Worm (Caenorhabditis elegans) whole organism, L2 larva: ENCODE results near the gene rabx-5.

ENCODE experiments used
- C34F6.9 ChIP-seq: fragments of 150-350 bp; optimal IDR thresholded peaks from 2 replicates; lab custom pipeline; 2014; ENCODE audit warnings: missing biosample characterization, missing genetic modification characterization
- F13H6.1 ChIP-seq: sonication (generic microtip); optimal IDR thresholded peaks from 2 replicates; lab custom pipeline; 2016; ENCODE audit warnings: missing genetic modification characterization, missing compliant biosample characterization
- R02D3.7 ChIP-seq: fragments of 150-350 bp; optimal IDR thresholded peaks from 2 replicates; lab custom pipeline; 2014; ENCODE audit warnings: missing biosample characterization, missing genetic modification characterization
- Y55F3AM.14 ChIP-seq: fragments of 200-800 bp; sonication (Bioruptor generic); optimal IDR thresholded peaks from 2 replicates; lab custom pipeline; 2018; ENCODE audit warnings: mild to moderate bottlenecking, missing genetic modification characterization, missing compliant biosample characterization
- ZK546.5 ChIP-seq: sonication (generic microtip); optimal IDR thresholded peaks from 2 replicates; lab custom pipeline; 2017; ENCODE audit warnings: missing biosample characterization, missing genetic modification characterization
- alr-1 ChIP-seq: fragments of 150-350 bp; optimal IDR thresholded peaks from 2 replicates; lab custom pipeline; 2014; ENCODE audit warnings: missing biosample characterization, missing genetic modification characterization
- aly-2 ChIP-seq: fragments of 150-350 bp; optimal IDR thresholded peaks from 2 replicates; lab custom pipeline; 2014; ENCODE audit warnings: missing biosample characterization, missing genetic modification characterization
- ama-1 ChIP-seq: fragments of 150-350 bp; optimal IDR thresholded peaks from 2 replicates; lab custom pipeline; 2018; ENCODE audit warnings: inconsistent platforms
- blmp-1 ChIP-seq: sonication (generic microtip); optimal IDR thresholded peaks from 2 replicates; lab custom pipeline; 2017; ENCODE audit warnings: missing genetic modification characterization, mild to moderate bottlenecking, missing compliant biosample characterization, antibody characterized with exemption, moderate library complexity; ENCODE audit not compliant: insufficient read depth
- ceh-82 ChIP-seq: fragments of 150-350 bp; optimal IDR thresholded peaks from 2 replicates; lab custom pipeline; 2014; ENCODE audit warnings: missing biosample characterization, missing genetic modification characterization
- crh-2 ChIP-seq: sonication (generic microtip); optimal IDR thresholded peaks from 2 replicates; lab custom pipeline; 2017; ENCODE audit warnings: missing biosample characterization, missing genetic modification characterization
- dmd-4 ChIP-seq: sonication (generic microtip); optimal IDR thresholded peaks from 2 replicates; lab custom pipeline; 2017; ENCODE audit warnings: missing biosample characterization, missing genetic modification characterization
- egl-27 ChIP-seq: sonication (generic microtip); optimal IDR thresholded peaks from 3 replicates; lab custom pipeline; 2017; ENCODE audit warnings: missing biosample characterization, missing genetic modification reagents, missing genetic modification characterization
- elt-1 ChIP-seq: fragments of 150-350 bp; optimal IDR thresholded peaks from 2 replicates; lab custom pipeline; 2014; ENCODE audit warnings: missing biosample characterization, missing genetic modification characterization
- elt-3 ChIP-seq: sonication (generic microtip); optimal IDR thresholded peaks from 2 replicates; lab custom pipeline; 2017; ENCODE audit warnings: missing biosample characterization, missing genetic modification characterization
- fos-1 ChIP-seq: fragments of 150-350 bp; optimal IDR thresholded peaks from 2 replicates; lab custom pipeline; 2014; ENCODE audit warnings: missing biosample characterization, missing genetic modification characterization
- gmeb-1 ChIP-seq: fragments of 150-350 bp; optimal IDR thresholded peaks from 2 replicates; lab custom pipeline; 2014; ENCODE audit warnings: missing biosample characterization, missing genetic modification characterization
- lin-11 ChIP-seq: fragments of 150-350 bp; sonication (generic microtip); optimal IDR thresholded peaks from 2 replicates; lab custom pipeline; 2014; ENCODE audit warnings: missing biosample characterization, missing genetic modification characterization, inconsistent platforms, mixed read lengths
- lin-13 ChIP-seq: fragments of 150-350 bp; optimal IDR thresholded peaks from 2 replicates; lab custom pipeline; 2014; ENCODE audit warnings: missing biosample characterization, missing genetic modification reagents, missing genetic modification characterization
- lin-39 ChIP-seq: fragments of 150-350 bp; optimal IDR thresholded peaks from 2 replicates; lab custom pipeline; 2014; ENCODE audit warnings: missing biosample characterization, missing genetic modification reagents, missing genetic modification characterization
- lsy-2 ChIP-seq, 2 experiments: fragments of 150-350 bp in 1 of 2; sonication (generic microtip) in 1 of 2; optimal IDR thresholded peaks; 2 replicates each; lab custom pipeline; 2014 to 2017; ENCODE audit warnings: missing biosample characterization in 2 of 2, missing genetic modification characterization in 2 of 2
- mab-5 ChIP-seq: fragments of 150-350 bp; optimal IDR thresholded peaks from 2 replicates; lab custom pipeline; 2014; ENCODE audit warnings: missing biosample characterization, missing genetic modification characterization
- mbf-1 ChIP-seq: sonication (generic microtip); optimal IDR thresholded peaks from 2 replicates; lab custom pipeline; 2017; ENCODE audit warnings: missing biosample characterization, missing genetic modification characterization
- mdl-1 ChIP-seq, 2 experiments: fragments of 150-350 bp in 1 of 2; sonication (generic microtip) in 1 of 2; optimal IDR thresholded peaks; 2 replicates each; lab custom pipeline; 2017; ENCODE audit warnings: missing biosample characterization in 2 of 2, missing genetic modification characterization in 2 of 2
- nhr-10 ChIP-seq: sonication (generic microtip); optimal IDR thresholded peaks from 2 replicates; lab custom pipeline; 2017; ENCODE audit warnings: missing biosample characterization, missing genetic modification characterization
- nhr-11 ChIP-seq: fragments of 150-350 bp; optimal IDR thresholded peaks from 2 replicates; lab custom pipeline; 2014; ENCODE audit warnings: missing biosample characterization, missing genetic modification characterization
- nhr-12 ChIP-seq: fragments of 150-350 bp; optimal IDR thresholded peaks from 2 replicates; lab custom pipeline; 2014; ENCODE audit warnings: missing biosample characterization, missing genetic modification characterization
- nhr-129 ChIP-seq: fragments of 150-350 bp; optimal IDR thresholded peaks from 2 replicates; lab custom pipeline; 2014; ENCODE audit warnings: missing biosample characterization, missing genetic modification characterization
- nhr-21 ChIP-seq: fragments of 150-350 bp; optimal IDR thresholded peaks from 2 replicates; lab custom pipeline; 2014; ENCODE audit warnings: missing biosample characterization, missing genetic modification characterization
- nhr-23 ChIP-seq: fragments of 150-350 bp; optimal IDR thresholded peaks from 2 replicates; lab custom pipeline; 2014; ENCODE audit warnings: missing biosample characterization, missing genetic modification reagents, missing genetic modification characterization
- nhr-237 ChIP-seq: fragments of 150-350 bp; optimal IDR thresholded peaks from 2 replicates; lab custom pipeline; 2014; ENCODE audit warnings: missing biosample characterization, missing genetic modification characterization
- nhr-25 ChIP-seq: fragments of 150-350 bp; sonication (generic microtip); optimal IDR thresholded peaks from 3 replicates; lab custom pipeline; 2014; ENCODE audit warnings: missing biosample characterization, missing genetic modification characterization
- nhr-6 ChIP-seq: fragments of 150-350 bp; optimal IDR thresholded peaks from 2 replicates; lab custom pipeline; 2014; ENCODE audit warnings: missing biosample characterization, missing genetic modification characterization
- nhr-77 ChIP-seq: fragments of 150-350 bp; optimal IDR thresholded peaks from 2 replicates; lab custom pipeline; 2014; ENCODE audit warnings: missing biosample characterization, missing genetic modification characterization
- peb-1 ChIP-seq: fragments of 150-350 bp; optimal IDR thresholded peaks from 2 replicates; lab custom pipeline; 2014; ENCODE audit warnings: missing biosample characterization, missing genetic modification characterization
- sem-4 ChIP-seq: fragments of 150-350 bp; optimal IDR thresholded peaks from 2 replicates; lab custom pipeline; 2014; ENCODE audit warnings: missing biosample characterization, missing genetic modification reagents, missing genetic modification characterization
- skn-1 ChIP-seq: sonication (generic microtip); optimal IDR thresholded peaks from 2 replicates; lab custom pipeline; 2017; ENCODE audit warnings: missing biosample characterization, missing genetic modification characterization
- sma-9 ChIP-seq, 2 experiments: fragments of 150-350 bp in 1 of 2; sonication (generic microtip) in 1 of 2; optimal IDR thresholded peaks; 2 replicates each; lab custom pipeline; 2014 to 2016; ENCODE audit warnings: missing genetic modification characterization in 2 of 2, mild to moderate bottlenecking in 1 of 2, missing biosample characterization in 1 of 2, missing compliant biosample characterization in 1 of 2, missing genetic modification reagents in 1 of 2, moderate library complexity in 1 of 2
- snpc-4 ChIP-seq: fragments of 150-350 bp; optimal IDR thresholded peaks from 2 replicates; lab custom pipeline; 2014; ENCODE audit warnings: missing biosample characterization, missing genetic modification characterization
- unc-39 ChIP-seq: fragments of 150-350 bp; optimal IDR thresholded peaks from 2 replicates; lab custom pipeline; 2014; ENCODE audit warnings: missing biosample characterization, missing genetic modification characterization
- unc-55 ChIP-seq: fragments of 150-350 bp; sonication (generic microtip); optimal IDR thresholded peaks from 3 replicates; lab custom pipeline; 2014; ENCODE audit warnings: missing biosample characterization, missing genetic modification reagents, missing genetic modification characterization
- unc-62 ChIP-seq: fragments of 150-350 bp; optimal IDR thresholded peaks from 2 replicates; lab custom pipeline; 2014; ENCODE audit warnings: missing biosample characterization, missing genetic modification reagents, missing genetic modification characterization
- zag-1 ChIP-seq: fragments of 150-350 bp; optimal IDR thresholded peaks from 2 replicates; lab custom pipeline; 2014; ENCODE audit warnings: missing biosample characterization, missing genetic modification characterization
- ztf-1 ChIP-seq: fragments of 200-800 bp; sonication (Bioruptor generic); conservative IDR thresholded peaks from 2 replicates; pipeline ENCODE4 v1.3.6; 2022; ENCODE audit warnings: missing genetic modification characterization, missing compliant biosample characterization
- ztf-11 ChIP-seq: sonication (generic microtip); optimal IDR thresholded peaks from 2 replicates; lab custom pipeline; 2017; ENCODE audit warnings: missing biosample characterization, missing genetic modification characterization
- ztf-4 ChIP-seq: fragments of 150-350 bp; optimal IDR thresholded peaks from 2 replicates; lab custom pipeline; 2014; ENCODE audit warnings: missing biosample characterization, missing genetic modification characterization

Gene rabx-5

ce11 chrIII:10600138-10600626 is 5.0 kb upstream of the rabx-5 start, which contains the start of gene epg-6:
Gene epg-6, minus strand, starts transcription at chrIII:10600188.
- TF ChIP-seq mab-5 (tag; lab: Kevin White, UChicago) (no peak), nhr-129 (tag; lab: Kevin White, UChicago) (no peak), snpc-4 (tag; lab: Kevin White, UChicago) (no peak)

ce11 chrIII:10600894-10601293 is 4.3 kb upstream of the rabx-5 start:
- peak; percentile 12 for TF ChIP-seq sma-9 (GFP tag; optimal IDR thresholded peaks at IDR 0.05; lab: Kevin White, UChicago)
- TF ChIP-seq sma-9 (tag; optimal IDR thresholded peaks at IDR 0.05; lab: Kevin White, UChicago): no peak
- TF ChIP-seq lin-13 (GFP tag; lab: Kevin White, UChicago): no peak
- TF ChIP-seq, all 48 proteins: peak for 1

- TF ChIP-seq ama-1 (lab: Kevin White, UChicago) (no peak), sma-9 (GFP tag; optimal IDR thresholded peaks at IDR 0.05; lab: Kevin White, UChicago) (no peak), sma-9 (tag; optimal IDR thresholded peaks at IDR 0.05; lab: Kevin White, UChicago) (no peak), lin-13 (GFP tag; lab: Kevin White, UChicago) (no peak), nhr-23 (tag; lab: Kevin White, UChicago) (no peak), nhr-6 (tag; lab: Kevin White, UChicago) (no peak), mdl-1 (tag; optimal IDR thresholded peaks at IDR 0.05; lab: Kevin White, UChicago) (no peak), nhr-11 (no peak), unc-39 (tag; lab: Kevin White, UChicago) (no peak), peb-1 (no peak)
Measured at ce11 chrIII:10603248-10603647, 1.9 kb upstream of the rabx-5 start, which contains the start of gene Y39A1A.2. Gene Y39A1A.2, minus strand, starts transcription at chrIII:10603566.

ce11 chrIII:10604325-10604724 is 824 bp upstream of the rabx-5 start:
- TF ChIP-seq nhr-21: peak; percentile 45
- TF ChIP-seq lin-13 (GFP tag; lab: Kevin White, UChicago): no peak
- TF ChIP-seq fos-1 (tag; lab: Kevin White, UChicago): no peak
- TF ChIP-seq dmd-4 (tag; lab: Kevin White, UChicago): no peak
- no peak for TF ChIP-seq R02D3.7 (tag; lab: Kevin White, UChicago)
- TF ChIP-seq ztf-11: no peak
- TF ChIP-seq nhr-77 (tag; lab: Kevin White, UChicago): no peak
- TF ChIP-seq lsy-2 (tag; optimal IDR thresholded peaks at IDR 0.05; lab: Kevin White, UChicago): peak in 1 of 2 experiments; percentile 23
- no peak for TF ChIP-seq crh-2 (tag; lab: Kevin White, UChicago)
- no peak for TF ChIP-seq nhr-6 (tag; lab: Kevin White, UChicago)
- no peak for TF ChIP-seq egl-27 (tag; lab: Kevin White, UChicago)
- no peak for TF ChIP-seq aly-2 (tag; lab: Kevin White, UChicago)
- TF ChIP-seq lin-39: no peak
- no peak for TF ChIP-seq elt-1 (tag; lab: Kevin White, UChicago)
- TF ChIP-seq C34F6.9 (tag; lab: Kevin White, UChicago): peak; percentile 18
- TF ChIP-seq ZK546.5 (tag; lab: Kevin White, UChicago): no peak
- no peak for TF ChIP-seq F13H6.1
- no peak for TF ChIP-seq alr-1
- no peak for TF ChIP-seq nhr-12
- peak; percentile 55 for TF ChIP-seq lin-11 (tag; lab: Kevin White, UChicago)
- TF ChIP-seq mdl-1 (tag; optimal IDR thresholded peaks at IDR 0.05; lab: Kevin White, UChicago): no peak
- TF ChIP-seq ama-1 (lab: Kevin White, UChicago): no peak
- no peak for TF ChIP-seq nhr-237 (tag; lab: Kevin White, UChicago)
- no peak for TF ChIP-seq blmp-1 (tag; lab: Kevin White, UChicago)
- no peak for TF ChIP-seq snpc-4 (tag; lab: Kevin White, UChicago)
- no peak for TF ChIP-seq Y55F3AM.14 (GFP tag; lab: Kevin White, UChicago)
- no peak for TF ChIP-seq nhr-10
- TF ChIP-seq peb-1: no peak
- TF ChIP-seq unc-62 (GFP tag; lab: Kevin White, UChicago): no peak
- TF ChIP-seq nhr-11: no peak
- no peak for TF ChIP-seq ceh-82 (tag; lab: Kevin White, UChicago)
- TF ChIP-seq nhr-23 (tag; lab: Kevin White, UChicago): no peak
- no peak for TF ChIP-seq ztf-1 (GFP tag; lab: Robert Waterston, UW)
- TF ChIP-seq nhr-25 (tag; lab: Kevin White, UChicago): no peak
- peak; percentile 6 for TF ChIP-seq unc-55
- TF ChIP-seq gmeb-1 (tag; lab: Kevin White, UChicago): no peak
- TF ChIP-seq unc-39 (tag; lab: Kevin White, UChicago): no peak
- TF ChIP-seq zag-1 (tag; lab: Kevin White, UChicago): no peak
- TF ChIP-seq elt-3 (tag; lab: Kevin White, UChicago): no peak
- TF ChIP-seq nhr-129 (tag; lab: Kevin White, UChicago): peak; percentile 32
- no peak for TF ChIP-seq ztf-4 (tag; lab: Kevin White, UChicago)
- no peak for TF ChIP-seq sem-4 (tag; lab: Kevin White, UChicago)
- TF ChIP-seq mbf-1 (tag; lab: Kevin White, UChicago): no peak
- TF ChIP-seq skn-1 (tag; lab: Kevin White, UChicago): no peak
- no peak for TF ChIP-seq mab-5 (tag; lab: Kevin White, UChicago)
